Worm (Caenorhabditis elegans): Measurements from ENCODE around the gene ptr-20.

DNA sequence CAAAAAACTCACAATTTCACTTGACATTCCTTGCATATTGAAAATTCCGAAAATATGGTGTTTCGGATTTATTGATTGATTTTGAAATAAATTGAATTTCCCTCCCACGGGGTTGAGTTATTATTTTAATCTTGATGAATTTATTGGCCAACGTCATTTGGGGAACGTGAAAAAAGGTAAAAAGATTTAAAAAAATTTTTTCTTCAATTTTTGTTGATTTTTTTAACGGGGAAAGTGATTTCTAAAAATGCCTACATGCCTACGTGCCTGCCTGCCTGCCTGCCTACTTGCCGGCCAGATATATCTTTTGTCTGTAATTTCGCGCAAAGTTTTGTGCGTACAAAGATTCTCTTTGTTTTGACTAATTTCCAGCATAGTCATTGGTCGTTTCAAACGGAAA is 23.6 kb upstream of the ptr-20 start, which contains the start of gene Y53F4B.24:
- TF ChIP-seq lin-13 (tag; optimal IDR thresholded peaks at IDR 0.05) (no peak), M03D4.4 (tag; optimal IDR thresholded peaks at IDR 0.05) (no peak), ztf-11 (tag; optimal IDR thresholded peaks at IDR 0.05) (no peak), unc-120 (tag; optimal IDR thresholded peaks at IDR 0.05; ENCODE audit: poor library complexity, severe bottlenecking) (no peak), blmp-1 (tag; optimal IDR thresholded peaks at IDR 0.05) (no peak), nhr-28 (tag; optimal IDR thresholded peaks at IDR 0.05) (no peak), lin-32 (GFP tag; optimal IDR thresholded peaks at IDR 0.05) (no peak), unc-62 (GFP tag; optimal IDR thresholded peaks at IDR 0.05) (no peak), elt-1 (tag; optimal IDR thresholded peaks at IDR 0.05; ENCODE audit: borderline replicate concordance, insufficient read depth) (no peak), snpc-4 (tag; optimal IDR thresholded peaks at IDR 0.05) (no peak), elt-3 (tag; optimal IDR thresholded peaks at IDR 0.05) (no peak), nhr-12 (tag; optimal IDR thresholded peaks at IDR 0.05) (no peak)

Measured in whole organism, mixed stage, embryonic.